Fruit fly (Drosophila melanogaster) whole organism, pupa: Measurements from ENCODE around the gene mge.

Source experiments
- CG10348 ChIP-seq: fragments of 200-800 bp; sonication (Bioruptor generic); IDR thresholded peaks from 2 replicates; pipeline ENCODE4 v1.3.6; 2022; ENCODE audit warnings: missing biosample characterization, missing genetic modification characterization
- CG12605 ChIP-seq: fragments of 200-800 bp; sonication (Bioruptor generic); IDR thresholded peaks from 2 replicates; pipeline ENCODE4 v1.3.6; 2022; ENCODE audit warnings: missing biosample characterization, missing genetic modification characterization
- CG13204 ChIP-seq: fragments of 200-800 bp; sonication (Bioruptor generic); optimal IDR thresholded peaks from 2 replicates; lab custom pipeline; 2018; ENCODE audit warnings: missing biosample characterization, mild to moderate bottlenecking, missing genetic modification characterization, moderate library complexity
- CG14655 ChIP-seq: fragments of 200-800 bp; sonication (Bioruptor generic); optimal IDR thresholded peaks from 3 replicates; lab custom pipeline; 2017; ENCODE audit warnings: mild to moderate bottlenecking, missing biosample characterization, missing genetic modification reagents, missing genetic modification characterization
- CG15710 ChIP-seq: fragments of 200-800 bp; sonication (Bioruptor generic); optimal IDR thresholded peaks from 2 replicates; lab custom pipeline; 2018; ENCODE audit warnings: missing biosample characterization, mild to moderate bottlenecking, missing genetic modification characterization, moderate library complexity
- CG17806 ChIP-seq: fragments of 200-800 bp; sonication (Bioruptor generic); optimal IDR thresholded peaks from 2 replicates; lab custom pipeline; 2018; ENCODE audit warnings: missing biosample characterization, mild to moderate bottlenecking, missing genetic modification characterization, moderate library complexity
- CG32121 ChIP-seq: fragments of 200-800 bp; sonication (Bioruptor generic); IDR thresholded peaks from 2 replicates; pipeline ENCODE4 v1.3.6; 2022; ENCODE audit warnings: missing biosample characterization, missing genetic modification characterization
- CG34367 ChIP-seq: fragments of 200-800 bp; sonication (Bioruptor generic); optimal IDR thresholded peaks from 2 replicates; lab custom pipeline; 2018; ENCODE audit warnings: missing biosample characterization, mild to moderate bottlenecking, missing genetic modification characterization
- CG4496 ChIP-seq: fragments of 200-800 bp; sonication (Bioruptor generic); IDR thresholded peaks from 3 replicates; pipeline ENCODE4 v1.3.6; 2022; ENCODE audit warnings: missing biosample characterization, missing genetic modification characterization
- CG8159 ChIP-seq: fragments of 200-800 bp; sonication (Bioruptor generic); optimal IDR thresholded peaks from 3 replicates; lab custom pipeline; 2018; ENCODE audit warnings: missing biosample characterization, mild to moderate bottlenecking, missing genetic modification characterization, moderate library complexity
- CG8301 ChIP-seq: fragments of 200-800 bp; sonication (Bioruptor generic); optimal IDR thresholded peaks from 2 replicates; lab custom pipeline; 2018; ENCODE audit warnings: missing biosample characterization, mild to moderate bottlenecking, missing genetic modification characterization
- CG9948 ChIP-seq: fragments of 200-800 bp; sonication (Bioruptor generic); optimal IDR thresholded peaks from 2 replicates; lab custom pipeline; 2018; ENCODE audit warnings: missing biosample characterization, mild to moderate bottlenecking, missing genetic modification characterization, moderate library complexity
- D1 ChIP-seq: fragments of 200-800 bp; sonication (Bioruptor generic); optimal IDR thresholded peaks from 2 replicates; lab custom pipeline; 2018; ENCODE audit warnings: missing biosample characterization, mild to moderate bottlenecking, missing genetic modification characterization, moderate library complexity
- EcR ChIP-seq: fragments of 200-800 bp; sonication (Bioruptor generic); optimal IDR thresholded peaks from 3 replicates; lab custom pipeline; 2019; ENCODE audit warnings: missing biosample characterization, missing genetic modification characterization, mild to moderate bottlenecking, moderate library complexity, missing genetic modification reagents
- Ets98B ChIP-seq: fragments of 200-800 bp; sonication (Bioruptor generic); IDR thresholded peaks from 2 replicates; pipeline ENCODE4 v1.3.6; 2022; ENCODE audit warnings: missing biosample characterization, missing genetic modification characterization
- Pif1A ChIP-seq: fragments of 200-800 bp; sonication (Bioruptor generic); optimal IDR thresholded peaks from 3 replicates; lab custom pipeline; 2016; ENCODE audit warnings: missing biosample characterization, missing genetic modification characterization
- Pif1B ChIP-seq: fragments of 200-800 bp; sonication (Bioruptor generic); optimal IDR thresholded peaks from 3 replicates; lab custom pipeline; 2016; ENCODE audit warnings: missing biosample characterization, missing genetic modification characterization
- Snoo ChIP-seq: fragments of 200-800 bp; sonication (Bioruptor generic); optimal IDR thresholded peaks from 3 replicates; lab custom pipeline; 2017; ENCODE audit warnings: missing biosample characterization, mild to moderate bottlenecking, missing genetic modification characterization, inconsistent platforms
- fd96Ca ChIP-seq: fragments of 200-800 bp; sonication (Bioruptor generic); IDR thresholded peaks from 3 replicates; pipeline ENCODE4 v1.3.6; 2022; ENCODE audit warnings: missing biosample characterization, missing genetic modification characterization
- gl ChIP-seq: fragments of 200-800 bp; sonication (Bioruptor generic); optimal IDR thresholded peaks from 2 replicates; lab custom pipeline; 2018; ENCODE audit warnings: missing biosample characterization, mild to moderate bottlenecking, missing genetic modification characterization
- rn ChIP-seq: fragments of 200-800 bp; sonication (Bioruptor generic); IDR thresholded peaks from 2 replicates; pipeline ENCODE4 v1.3.6; 2022; ENCODE audit warnings: missing biosample characterization, missing genetic modification characterization

The mge gene

DNA sequence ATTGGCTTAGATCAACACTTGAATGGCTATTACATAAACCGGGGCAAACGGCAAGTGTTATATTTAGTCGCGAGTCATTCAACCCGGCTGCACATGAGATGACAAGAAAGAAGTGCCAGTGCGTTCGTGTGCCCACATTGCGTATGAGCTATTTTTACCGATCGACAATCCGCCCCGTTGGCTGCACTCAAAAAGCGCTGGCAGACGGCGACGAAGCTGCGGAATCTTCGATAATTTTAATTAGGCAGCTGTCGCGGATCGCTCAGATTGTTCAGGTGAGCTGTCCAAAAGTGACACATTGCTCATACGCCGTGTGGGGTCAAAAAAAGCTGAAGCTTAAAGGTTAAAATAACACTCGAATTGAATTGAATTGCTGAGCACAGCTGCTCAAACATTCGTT, 24.4 kb upstream of the mge start:
- TF ChIP-seq Ets98B (GFP tag; lab: Robert Waterston, UW) = no peak
- TF ChIP-seq EcR (GFP tag; lab: Kevin White, UChicago) = no peak
- peak; percentile 3 for TF ChIP-seq Snoo (tag; lab: Kevin White, UChicago)
- TF ChIP-seq CG14655 (GFP tag; lab: Kevin White, UChicago) = peak; percentile 31

DNA sequence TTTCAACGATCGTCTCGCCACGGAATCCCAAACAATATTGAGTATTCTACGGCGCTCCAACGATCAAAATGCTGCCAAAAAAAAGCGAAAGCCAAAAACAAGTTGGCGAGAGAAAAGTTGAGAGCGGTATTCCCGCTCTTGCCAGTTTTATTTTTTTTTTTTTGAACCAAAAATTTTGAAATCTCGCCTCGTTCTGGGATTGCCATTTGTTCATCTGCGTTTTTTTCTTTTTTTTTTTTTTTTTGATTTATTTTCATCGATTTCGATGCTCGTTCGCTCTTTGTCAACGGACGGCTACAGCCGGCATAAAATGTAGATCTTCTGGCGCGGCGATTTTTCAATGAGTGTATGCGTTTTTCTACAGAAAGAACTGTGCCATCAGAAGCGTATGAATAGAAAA, 23.9 kb upstream of the mge start:
- TF ChIP-seq CG10348 (no peak), CG13204 (GFP tag; lab: Kevin White, UChicago) (no peak), CG9948 (tag; lab: Kevin White, UChicago) (no peak), CG8301 (tag; lab: Kevin White, UChicago) (no peak), CG17806 (tag; lab: Kevin White, UChicago) (no peak), Pif1A (GFP tag; lab: Kevin White, UChicago) (peak; percentile 52), CG14655 (GFP tag; lab: Kevin White, UChicago) (peak; percentile 9), gl (tag; lab: Kevin White, UChicago) (no peak), EcR (GFP tag; lab: Kevin White, UChicago) (no peak), CG8159 (tag; lab: Kevin White, UChicago) (no peak), CG4496 (GFP tag; lab: Robert Waterston, UW) (peak; percentile 66; the same call in 2 of the 3 replicates), D1 (tag; lab: Kevin White, UChicago) (no peak), CG34367 (tag; lab: Kevin White, UChicago) (no peak), CG12605 (peak; percentile 88), Ets98B (GFP tag; lab: Robert Waterston, UW) (peak; percentile 76), CG32121 (GFP tag; lab: Robert Waterston, UW) (peak; percentile 53), CG15710 (tag; lab: Kevin White, UChicago) (no peak), rn (GFP tag; lab: Robert Waterston, UW) (no peak), fd96Ca (GFP tag; lab: Robert Waterston, UW) (peak; percentile 58; the same call in 2 of the 3 replicates), Snoo (tag; lab: Kevin White, UChicago) (no peak), Pif1B (no peak)

DNA sequence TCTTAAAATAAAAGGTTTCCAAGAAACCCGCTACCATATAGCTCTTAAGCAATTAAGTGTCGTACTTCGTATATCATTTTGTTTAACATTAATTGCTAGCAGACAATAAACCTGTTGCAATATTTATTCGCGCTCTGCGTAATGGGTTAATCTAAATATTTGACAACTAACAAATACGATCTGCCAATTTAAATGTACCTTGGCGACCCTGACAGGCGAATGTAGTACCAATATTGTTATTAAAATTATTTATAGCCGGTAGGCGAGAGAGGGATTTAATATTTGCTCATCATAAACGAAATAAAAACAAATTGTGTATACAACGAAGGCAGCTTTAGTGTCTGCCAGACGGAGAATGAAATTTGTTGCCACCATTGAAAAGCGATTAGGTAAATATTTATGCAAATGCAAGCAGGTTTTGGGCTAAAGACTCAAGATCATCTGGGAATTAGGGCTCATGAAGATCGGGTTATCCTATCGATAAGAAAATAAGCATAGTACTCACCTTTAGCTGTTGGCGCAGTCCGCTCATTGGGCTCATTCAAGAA, 23.1 kb upstream of the mge start:
- no peak for TF ChIP-seq Pif1B
- TF ChIP-seq EcR (GFP tag; lab: Kevin White, UChicago) = no peak
- TF ChIP-seq Snoo (tag; lab: Kevin White, UChicago) = no peak
- TF ChIP-seq CG14655 (GFP tag; lab: Kevin White, UChicago) = no peak
- TF ChIP-seq Pif1A (GFP tag; lab: Kevin White, UChicago) = no peak
- TF ChIP-seq CG10348 = no peak
- TF ChIP-seq CG15710 (tag; lab: Kevin White, UChicago) = no peak

DNA sequence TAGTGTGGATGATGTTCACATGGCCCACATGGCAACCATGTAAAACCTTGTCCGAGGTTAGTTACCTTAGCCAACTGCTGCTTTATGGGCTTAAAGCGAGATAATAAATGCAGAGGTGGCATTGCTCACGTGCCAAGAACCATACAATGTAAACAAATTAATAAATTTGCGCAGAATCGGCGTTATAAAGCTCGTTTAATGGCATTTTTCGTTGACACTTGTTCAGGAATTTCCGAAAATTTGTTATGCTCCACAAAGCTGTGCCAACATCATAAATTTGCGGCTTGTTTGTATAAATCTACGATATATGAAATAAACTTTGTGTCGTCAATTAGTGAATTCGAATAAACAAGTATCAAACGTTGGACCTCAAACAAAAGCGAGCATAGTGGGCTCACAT, 22.0 kb upstream of the mge start:
- TF ChIP-seq CG15710 (tag; lab: Kevin White, UChicago) (no peak), CG8159 (tag; lab: Kevin White, UChicago) (no peak), CG17806 (tag; lab: Kevin White, UChicago) (no peak)
- TF ChIP-seq, all 21 proteins: peak for 0

DNA sequence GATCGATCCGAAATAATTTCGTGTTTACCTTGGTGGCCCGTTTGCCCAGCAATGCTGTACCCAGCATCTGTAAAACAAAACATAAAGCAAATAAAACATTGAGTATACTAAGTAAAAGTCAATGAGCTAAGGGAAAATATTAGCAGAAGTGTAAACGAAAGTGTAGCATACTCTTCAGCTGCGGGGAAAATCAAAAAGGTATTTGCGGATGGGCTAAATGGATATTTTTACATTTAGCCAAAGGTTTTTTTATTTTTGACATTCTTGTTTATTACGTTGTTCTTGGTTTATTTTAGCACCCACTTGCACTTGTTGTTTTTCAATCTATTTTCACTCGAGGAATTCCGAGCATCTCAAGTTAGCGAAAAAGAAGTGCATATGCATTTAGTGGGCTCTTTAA, 21.2 kb upstream of the mge start:
- no peak for TF ChIP-seq Ets98B (GFP tag; lab: Robert Waterston, UW)
- TF ChIP-seq D1 (tag; lab: Kevin White, UChicago) = no peak
- no peak for TF ChIP-seq fd96Ca (GFP tag; lab: Robert Waterston, UW)
- TF ChIP-seq CG15710 (tag; lab: Kevin White, UChicago) = no peak
- no peak for TF ChIP-seq CG10348
- TF ChIP-seq gl (tag; lab: Kevin White, UChicago) = no peak
- peak; percentile 3 for TF ChIP-seq EcR (GFP tag; lab: Kevin White, UChicago)
- TF ChIP-seq CG8301 (tag; lab: Kevin White, UChicago) = no peak
- no peak for TF ChIP-seq Pif1A (GFP tag; lab: Kevin White, UChicago)
- no peak for TF ChIP-seq CG17806 (tag; lab: Kevin White, UChicago)
- no peak for TF ChIP-seq CG8159 (tag; lab: Kevin White, UChicago)
- 0 out of 3 replicates have a peak, but pooled peaks have one; percentile 52 for TF ChIP-seq CG4496 (GFP tag; lab: Robert Waterston, UW)
- TF ChIP-seq CG34367 (tag; lab: Kevin White, UChicago) = no peak
- TF ChIP-seq Pif1B = no peak
- TF ChIP-seq Snoo (tag; lab: Kevin White, UChicago) = no peak
- TF ChIP-seq CG9948 (tag; lab: Kevin White, UChicago) = no peak
- no peak for TF ChIP-seq CG12605
- peak; percentile 53 for TF ChIP-seq CG32121 (GFP tag; lab: Robert Waterston, UW)
- no peak for TF ChIP-seq CG13204 (GFP tag; lab: Kevin White, UChicago)
- no peak for TF ChIP-seq rn (GFP tag; lab: Robert Waterston, UW)
- no peak for TF ChIP-seq CG14655 (GFP tag; lab: Kevin White, UChicago)

DNA sequence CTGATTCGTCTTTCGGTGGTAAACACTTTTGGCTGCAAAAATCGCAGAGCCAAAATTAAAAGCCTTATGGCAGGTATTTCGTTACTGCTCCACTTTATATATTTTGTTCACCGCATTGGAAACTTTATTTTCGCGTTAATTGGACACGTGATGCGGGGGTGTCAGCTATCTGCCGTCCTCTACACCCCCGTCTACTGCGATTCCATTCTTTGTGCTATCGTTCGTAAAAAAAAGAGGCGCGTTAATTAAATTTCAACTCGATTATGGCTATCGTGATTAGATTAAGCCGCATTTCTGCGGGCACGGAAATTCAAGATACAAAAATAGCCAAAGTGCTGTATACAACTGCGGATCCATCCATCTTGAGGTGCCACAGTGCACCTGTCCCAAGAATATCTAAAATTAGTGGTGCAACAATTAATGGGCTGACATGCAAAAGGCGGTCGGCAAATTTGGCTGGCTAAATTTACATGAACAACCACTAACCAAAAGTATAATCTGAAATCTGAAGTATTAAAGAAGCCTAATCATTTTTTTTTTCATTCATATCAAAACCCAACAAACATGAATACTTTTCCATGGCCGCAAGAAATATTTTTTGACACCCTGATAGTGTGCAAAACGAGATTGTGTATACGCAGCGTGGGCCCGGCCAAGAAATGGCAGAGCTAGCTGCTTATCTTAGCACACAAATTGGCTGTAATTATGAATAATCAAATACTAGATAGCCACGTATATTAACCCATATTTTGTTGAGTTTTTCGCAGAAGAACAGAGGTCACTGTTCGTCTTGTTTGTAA, 20.4 kb upstream of the mge start:
- TF ChIP-seq CG4496 (GFP tag; lab: Robert Waterston, UW) (no peak), CG17806 (tag; lab: Kevin White, UChicago) (no peak), CG10348 (no peak), CG12605 (no peak), Ets98B (GFP tag; lab: Robert Waterston, UW) (no peak), D1 (tag; lab: Kevin White, UChicago) (no peak)
